Fruit fly (Drosophila melanogaster): ENCODE data around the gene Ppox.

Gene Ppox

dm6 chr3R:24661679-24662411, at the start of gene Ppox:
TSS of gene Ppox (minus strand) at chr3R:24661851.
- TF ChIP-seq Sox14 (GFP tag; optimal IDR thresholded peaks at IDR 0.05) = no peak
- TF ChIP-seq CG7368 (GFP tag; optimal IDR thresholded peaks at IDR 0.05) = no peak
- TF ChIP-seq Eip78C (GFP tag) = peak; percentile 56
- no peak for TF ChIP-seq CG11762 (GFP tag; optimal IDR thresholded peaks at IDR 0.05; ENCODE audit: insufficient read depth)
- no peak for TF ChIP-seq CG3919 (GFP tag; optimal IDR thresholded peaks at IDR 0.05)
- TF ChIP-seq CG11902 (GFP tag; optimal IDR thresholded peaks at IDR 0.05) = no peak
- no peak for TF ChIP-seq dsx (GFP tag; optimal IDR thresholded peaks at IDR 0.05; ENCODE audit: poor library complexity, severe bottlenecking)
- no peak for TF ChIP-seq Ets21C (GFP tag; optimal IDR thresholded peaks at IDR 0.05)
- peak; percentile 57 for TF ChIP-seq achi (GFP tag; optimal IDR thresholded peaks at IDR 0.05)
- no peak for TF ChIP-seq spab (GFP tag; optimal IDR thresholded peaks at IDR 0.05)
- no peak for TF ChIP-seq CG8632 (GFP tag; optimal IDR thresholded peaks at IDR 0.05)

dm6 chr3R:24699309-24699708, 37.7 kb upstream of the Ppox start:
- no peak for TF ChIP-seq CG3032 (tag; optimal IDR thresholded peaks at IDR 0.05)

dm6 chr3R:24692863-24693262, 31.2 kb upstream of the Ppox start:
- no peak for TF ChIP-seq vri (GFP tag; optimal IDR thresholded peaks at IDR 0.05)

- no peak for TF ChIP-seq CG10669 (GFP tag; optimal IDR thresholded peaks at IDR 0.05)
- no peak for TF ChIP-seq fkh (GFP tag; optimal IDR thresholded peaks at IDR 0.05)
- TF ChIP-seq CG6854 (GFP tag; optimal IDR thresholded peaks at IDR 0.05) = no peak
- TF ChIP-seq OdsH (GFP tag; optimal IDR thresholded peaks at IDR 0.05) = no peak
- TF ChIP-seq CG10631 (GFP tag; optimal IDR thresholded peaks at IDR 0.05) = no peak
- no peak for TF ChIP-seq esn (GFP tag; optimal IDR thresholded peaks at IDR 0.05)
- no peak for TF ChIP-seq CG8632 (GFP tag; optimal IDR thresholded peaks at IDR 0.05)
- no peak for TF ChIP-seq CG6276 (GFP tag; optimal IDR thresholded peaks at IDR 0.05)
- no peak for TF ChIP-seq ss (GFP tag; optimal IDR thresholded peaks at IDR 0.05)
- no peak for TF ChIP-seq CG11902 (GFP tag; optimal IDR thresholded peaks at IDR 0.05)
- no peak for TF ChIP-seq svp (GFP tag)
- no peak for TF ChIP-seq CG31627 (GFP tag; optimal IDR thresholded peaks at IDR 0.05)
- no peak for TF ChIP-seq Eip93F (GFP tag; optimal IDR thresholded peaks at IDR 0.05)
- no peak for TF ChIP-seq CG3919 (GFP tag; optimal IDR thresholded peaks at IDR 0.05)
- TF ChIP-seq Blimp-1 (GFP tag; optimal IDR thresholded peaks at IDR 0.05) = no peak
- no peak for TF ChIP-seq pdm3 (GFP tag; optimal IDR thresholded peaks at IDR 0.05)
- TF ChIP-seq topi (GFP tag; optimal IDR thresholded peaks at IDR 0.05) = no peak
Observed at dm6 chr3R:24671662-24672061, 10.0 kb upstream of the Ppox start.

- TF ChIP-seq CG32006 (GFP tag; optimal IDR thresholded peaks at IDR 0.05) (peak; percentile 18), CG4318 (GFP tag; optimal IDR thresholded peaks at IDR 0.05) (no peak), CG8632 (GFP tag; optimal IDR thresholded peaks at IDR 0.05) (no peak)
Observed at dm6 chr3R:24667538-24668207, 6.0 kb upstream of the Ppox start.

dm6 chr3R:24663044-24663443, 1.4 kb upstream of the Ppox start:
- TF ChIP-seq CG8319 (GFP tag; optimal IDR thresholded peaks at IDR 0.05) (no peak), CG6163 (GFP tag; IDR thresholded peaks at IDR 0.05) (no peak), pdm3 (GFP tag; optimal IDR thresholded peaks at IDR 0.05) (no peak), svp (GFP tag) (no peak), CG10669 (GFP tag; optimal IDR thresholded peaks at IDR 0.05) (no peak), CG8632 (GFP tag; optimal IDR thresholded peaks at IDR 0.05) (no peak), CG11762 (GFP tag; optimal IDR thresholded peaks at IDR 0.05; ENCODE audit: insufficient read depth) (no peak), Hr4 (GFP tag; optimal IDR thresholded peaks at IDR 0.05) (no peak), topi (GFP tag; optimal IDR thresholded peaks at IDR 0.05) (no peak), eg (GFP tag; IDR thresholded peaks at IDR 0.05) (no peak), Gug (GFP tag; IDR thresholded peaks at IDR 0.05) (no peak), OdsH (GFP tag; optimal IDR thresholded peaks at IDR 0.05) (no peak), fkh (GFP tag; optimal IDR thresholded peaks at IDR 0.05) (no peak), CG1621 (tag; optimal IDR thresholded peaks at IDR 0.05) (no peak), CG9139 (GFP tag; optimal IDR thresholded peaks at IDR 0.05) (no peak), CG6276 (GFP tag; optimal IDR thresholded peaks at IDR 0.05) (no peak), Smox (GFP tag; optimal IDR thresholded peaks at IDR 0.05) (no peak), CG4318 (GFP tag; optimal IDR thresholded peaks at IDR 0.05) (no peak), spab (GFP tag; optimal IDR thresholded peaks at IDR 0.05) (no peak)
